Worm (Caenorhabditis elegans): ENCODE data around the gene F29A7.6.
A peak's percentile ranks its signal among the peaks of the same experiment; 100 is the strongest.

Gene F29A7.6

ce11 chrII:2795413-2795812 is 43.0 kb upstream of the F29A7.6 start:
- TF ChIP-seq ama-1 (optimal IDR thresholded peaks at IDR 0.05) (no peak), ama-1 (GFP tag; optimal IDR thresholded peaks at IDR 0.05) (no peak), ceh-27 (GFP tag; optimal IDR thresholded peaks at IDR 0.05) (no peak), ceh-79 (tag; optimal IDR thresholded peaks at IDR 0.05) (no peak), nhr-27 (tag; optimal IDR thresholded peaks at IDR 0.05) (no peak), Y67H2A.10 (GFP tag; conservative IDR thresholded peaks at IDR 0.05) (no peak), pbrm-1 (GFP tag; IDR thresholded peaks at IDR 0.05) (no peak), zim-3 (tag; optimal IDR thresholded peaks at IDR 0.05) (no peak), him-1 (tag; optimal IDR thresholded peaks at IDR 0.05) (no peak), let-526 (GFP tag; IDR thresholded peaks at IDR 0.05) (no peak), dox-1 (GFP tag; IDR thresholded peaks at IDR 0.05) (no peak), egl-44 (GFP tag; IDR thresholded peaks at IDR 0.05) (no peak)

ce11 chrII:2791693-2792092 is 39.3 kb upstream of the F29A7.6 start:
- TF ChIP-seq zfh-2 (GFP tag; conservative IDR thresholded peaks at IDR 0.05) = peak; percentile 73
- TF ChIP-seq nfya-2 (GFP tag; IDR thresholded peaks at IDR 0.05) = no peak
- TF ChIP-seq B0261.1 (tag; optimal IDR thresholded peaks at IDR 0.05) = no peak

- TF ChIP-seq F10E7.11 (tag; optimal IDR thresholded peaks at IDR 0.05) (no peak), egrh-3 (GFP tag; IDR thresholded peaks at IDR 0.05) (peak; percentile 25; the same call in 1 of the 2 replicates), madf-6 (GFP tag; IDR thresholded peaks at IDR 0.05) (peak; percentile 26; the same call in 1 of the 2 replicates), zfh-2 (GFP tag; conservative IDR thresholded peaks at IDR 0.05) (peak; percentile 66; the same call in 1 of the 2 replicates)
Measured at ce11 chrII:2787849-2788248, 35.4 kb upstream of the F29A7.6 start.

- TF ChIP-seq lsl-1 (GFP tag; optimal IDR thresholded peaks at IDR 0.05) (peak; percentile 6), mcd-1 (GFP tag; IDR thresholded peaks at IDR 0.05) (peak; percentile 54), cebp-1 (GFP tag; IDR thresholded peaks at IDR 0.05) (no peak), cebp-1 (tag; optimal IDR thresholded peaks at IDR 0.05) (peak; percentile 16), hmg-20 (GFP tag; IDR thresholded peaks at IDR 0.05) (no peak), sea-2 (GFP tag; IDR thresholded peaks at IDR 0.05) (no peak), let-607 (tag; optimal IDR thresholded peaks at IDR 0.05) (peak; percentile 5 to 53), zfh-2 (GFP tag; conservative IDR thresholded peaks at IDR 0.05) (no peak), lin-54 (GFP tag; optimal IDR thresholded peaks at IDR 0.05) (peak; percentile 36), tbp1 (GFP tag; optimal IDR thresholded peaks at IDR 0.05) (peak; percentile 30), ceh-91 (GFP tag; IDR thresholded peaks at IDR 0.05) (no peak), unc-130 (GFP tag; optimal IDR thresholded peaks at IDR 0.05) (no peak), hmg-1.2 (GFP tag; IDR thresholded peaks at IDR 0.05) (peak; percentile 34; the same call in 1 of the 2 replicates)
Measured at ce11 chrII:2787031-2787512, 34.7 kb upstream of the F29A7.6 start, which contains the start of the genes F08D12.12 and srpa-72. Gene F08D12.12, minus strand, starts transcription at chrII:2787081. Gene srpa-72, plus strand, starts transcription at chrII:2787481.

- TF ChIP-seq F37B4.10 (GFP tag; IDR thresholded peaks at IDR 0.05) (0 out of 2 replicates have a peak, but pooled peaks have one; percentile 64), egrh-3 (GFP tag; IDR thresholded peaks at IDR 0.05) (peak; percentile 86; the same call in 1 of the 2 replicates), ztf-26 (tag; optimal IDR thresholded peaks at IDR 0.05) (no peak), Y79H2A.3 (GFP tag; conservative IDR thresholded peaks at IDR 0.05) (no peak), F55B11.4 (tag; optimal IDR thresholded peaks at IDR 0.05; ENCODE audit: borderline replicate concordance, insufficient read depth) (no peak), madf-10 (tag; optimal IDR thresholded peaks at IDR 0.05) (no peak), F57A8.1 (GFP tag; optimal IDR thresholded peaks at IDR 0.05) (no peak), madf-3 (GFP tag; IDR thresholded peaks at IDR 0.05) (no peak), zfh-2 (GFP tag; conservative IDR thresholded peaks at IDR 0.05) (peak; percentile 88)
Measured at ce11 chrII:2785787-2786186, 33.4 kb upstream of the F29A7.6 start.
